Worm (Caenorhabditis elegans): ENCODE results near the gene Y62F5A.12.
A peak's percentile ranks its signal among the peaks of the same experiment; 100 is the strongest.

The Y62F5A.12 gene

DNA sequence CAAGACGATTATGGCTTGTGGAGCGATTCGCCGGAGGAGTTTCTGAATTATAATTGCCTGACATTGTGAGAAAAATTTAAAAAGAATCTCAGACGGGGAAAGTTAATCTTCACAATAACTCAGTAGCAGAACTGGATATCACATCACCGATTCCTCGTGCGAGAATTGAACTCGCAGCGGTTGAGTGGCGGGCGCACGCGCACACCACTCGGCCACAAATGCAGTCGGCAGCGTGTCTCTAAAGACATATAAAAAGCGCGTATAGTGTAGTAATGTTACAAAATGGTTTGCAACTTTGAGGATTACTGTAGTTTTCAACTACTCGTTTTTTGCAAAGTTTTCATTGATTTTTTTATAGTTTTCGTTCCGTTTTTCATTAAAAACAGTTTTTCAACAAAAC lies 49.7 kb downstream of the Y62F5A.12 start (continued):
- TF ChIP-seq ztf-6 (GFP tag; IDR thresholded peaks at IDR 0.05) (peak; percentile 90), attf-6 (GFP tag; IDR thresholded peaks at IDR 0.05) (peak; percentile 79), attf-3 (GFP tag; conservative IDR thresholded peaks at IDR 0.05) (peak; percentile 71), lin-26 (GFP tag; IDR thresholded peaks at IDR 0.05) (peak; percentile 99), let-526 (GFP tag; IDR thresholded peaks at IDR 0.05) (0 out of 2 replicates have a peak, but pooled peaks have one; percentile 79), F57A8.1 (GFP tag; optimal IDR thresholded peaks at IDR 0.05) (peak; percentile 98), pbrm-1 (GFP tag; IDR thresholded peaks at IDR 0.05) (peak; percentile 91), snpc-4 (GFP tag; optimal IDR thresholded peaks at IDR 0.05) (peak; percentile 83), snpc-4 (tag; optimal IDR thresholded peaks at IDR 0.05) (peak; percentile 62 to 82 (median 77)), unc-130 (GFP tag; optimal IDR thresholded peaks at IDR 0.05) (peak; percentile 62), tbx-9 (tag; optimal IDR thresholded peaks at IDR 0.05; ENCODE audit: borderline replicate concordance) (peak; percentile 26), hrde-1 (tag; optimal IDR thresholded peaks at IDR 0.05; ENCODE audit: borderline replicate concordance) (peak; percentile 77), ztf-22 (GFP tag; optimal IDR thresholded peaks at IDR 0.05) (peak; percentile 57), hmg-1.2 (GFP tag; IDR thresholded peaks at IDR 0.05) (peak; percentile 85), let-607 (tag; optimal IDR thresholded peaks at IDR 0.05) (peak; percentile 67 to 78), Y53G8AR.9 (GFP tag; conservative IDR thresholded peaks at IDR 0.05) (peak; percentile 83; the same call in 1 of the 2 replicates), F37B4.10 (GFP tag; IDR thresholded peaks at IDR 0.05) (0 out of 2 replicates have a peak, but pooled peaks have one; percentile 76), madf-10 (tag; optimal IDR thresholded peaks at IDR 0.05) (peak; percentile 87), egl-18 (GFP tag; IDR thresholded peaks at IDR 0.05) (peak; percentile 85), F10E7.11 (tag; optimal IDR thresholded peaks at IDR 0.05) (peak; percentile 92), Y56A3A.18 (GFP tag; IDR thresholded peaks at IDR 0.05) (peak; percentile 88), T26A5.8 (tag; optimal IDR thresholded peaks at IDR 0.05) (peak; percentile 94), ztf-28 (GFP tag; IDR thresholded peaks at IDR 0.05) (peak; percentile 75; the same call in 1 of the 2 replicates), unc-62 (GFP tag; optimal IDR thresholded peaks at IDR 0.05) (no peak), gei-17 (GFP tag; optimal IDR thresholded peaks at IDR 0.05) (peak; percentile 47), F39B2.1 (GFP tag; IDR thresholded peaks at IDR 0.05) (peak; percentile 85; the same call in 1 of the 2 replicates), ceh-91 (GFP tag; IDR thresholded peaks at IDR 0.05) (peak; percentile 58; the same call in 1 of the 2 replicates), K11D2.4 (GFP tag; IDR thresholded peaks at IDR 0.05) (peak; percentile 72), zfh-2 (GFP tag; conservative IDR thresholded peaks at IDR 0.05) (peak; percentile 83), nfya-1 (tag; optimal IDR thresholded peaks at IDR 0.05; ENCODE audit: borderline replicate concordance, insufficient read depth) (no peak), akir-1 (GFP tag; optimal IDR thresholded peaks at IDR 0.05) (peak; percentile 66), rec-8 (tag; optimal IDR thresholded peaks at IDR 0.05) (peak; percentile 92 to 98), efl-1 (GFP tag; optimal IDR thresholded peaks at IDR 0.05) (peak; percentile 25), tbp1 (GFP tag; optimal IDR thresholded peaks at IDR 0.05) (peak; percentile 100), K12H6.12 (tag; optimal IDR thresholded peaks at IDR 0.05) (peak; percentile 77), him-1 (tag; optimal IDR thresholded peaks at IDR 0.05) (peak; percentile 98), bed-1 (GFP tag; IDR thresholded peaks at IDR 0.05) (peak; percentile 87; the same call in 1 of the 2 replicates), zim-3 (tag; optimal IDR thresholded peaks at IDR 0.05) (peak; percentile 94), lin-54 (GFP tag; optimal IDR thresholded peaks at IDR 0.05) (peak; percentile 81), mcd-1 (GFP tag; IDR thresholded peaks at IDR 0.05) (peak; percentile 83), Y67H2A.10 (GFP tag; conservative IDR thresholded peaks at IDR 0.05) (0 out of 2 replicates have a peak, but pooled peaks have one; percentile 50), aptf-2 (GFP tag; conservative IDR thresholded peaks at IDR 0.05) (0 out of 2 replicates have a peak, but pooled peaks have one; percentile 58), repo-1 (tag; optimal IDR thresholded peaks at IDR 0.05) (peak; percentile 87), ceh-58 (GFP tag; IDR thresholded peaks at IDR 0.05) (peak; percentile 87; the same call in 1 of the 2 replicates), hsf-1 (GFP tag; IDR thresholded peaks at IDR 0.05) (peak; percentile 64; the same call in 1 of the 2 replicates), Y53F4B.3 (GFP tag; IDR thresholded peaks at IDR 0.05) (peak; percentile 83), ztf-26 (tag; optimal IDR thresholded peaks at IDR 0.05) (peak; percentile 87)

All from whole organism, young adult.